Fruit fly (Drosophila melanogaster) whole organism, prepupa: ENCODE results near the gene Rpn3.

ENCODE experiments used
- Blimp-1 ChIP-seq: fragments of 200-800 bp; sonication (Bioruptor generic); optimal IDR thresholded peaks from 3 replicates; lab custom pipeline; 2017; ENCODE audit warnings: missing biosample characterization, missing genetic modification characterization, mild to moderate bottlenecking, moderate library complexity, missing genetic modification reagents
- CG10669 ChIP-seq: fragments of 200-800 bp; sonication (Bioruptor generic); optimal IDR thresholded peaks from 3 replicates; lab custom pipeline; 2018; ENCODE audit warnings: missing biosample characterization, mild to moderate bottlenecking, missing genetic modification characterization, moderate library complexity
- CG11294 ChIP-seq: fragments of 200-800 bp; sonication (Bioruptor generic); IDR thresholded peaks from 2 replicates; pipeline ENCODE4 v1.3.6; 2022; ENCODE audit warnings: missing biosample characterization, missing genetic modification characterization
- CG11762 ChIP-seq: fragments of 200-800 bp; sonication (Bioruptor generic); optimal IDR thresholded peaks from 3 replicates; lab custom pipeline; 2016; ENCODE audit warnings: missing biosample characterization, missing genetic modification characterization; ENCODE audit not compliant: insufficient read depth
- CG11902 ChIP-seq: fragments of 200-800 bp; sonication (Bioruptor generic); optimal IDR thresholded peaks from 3 replicates; lab custom pipeline; 2016; ENCODE audit warnings: missing biosample characterization, missing genetic modification characterization
- CG15336 ChIP-seq: fragments of 200-800 bp; sonication (Bioruptor generic); IDR thresholded peaks from 2 replicates; pipeline ENCODE4 v1.3.6; 2022; ENCODE audit warnings: missing biosample characterization, missing genetic modification characterization
- CG16779 ChIP-seq: fragments of 200-800 bp; sonication (Bioruptor generic); optimal IDR thresholded peaks from 3 replicates; lab custom pipeline; 2017; ENCODE audit warnings: missing biosample characterization, mild to moderate bottlenecking, missing genetic modification characterization
- CG3032 ChIP-seq: fragments of 200-800 bp; optimal IDR thresholded peaks from 2 replicates; lab custom pipeline; 2019; ENCODE audit warnings: missing biosample characterization, mild to moderate bottlenecking, missing genetic modification characterization, moderate library complexity
- CG31627 ChIP-seq: fragments of 200-800 bp; sonication (Bioruptor generic); optimal IDR thresholded peaks from 3 replicates; lab custom pipeline; 2016; ENCODE audit warnings: missing biosample characterization, missing genetic modification characterization
- CG32006 ChIP-seq: fragments of 200-800 bp; sonication (Bioruptor generic); optimal IDR thresholded peaks from 3 replicates; lab custom pipeline; 2017; ENCODE audit warnings: missing biosample characterization, mild to moderate bottlenecking, missing genetic modification characterization
- CG34406 ChIP-seq: fragments of 200-800 bp; sonication (Bioruptor generic); optimal IDR thresholded peaks from 3 replicates; lab custom pipeline; 2016; ENCODE audit warnings: missing biosample characterization, missing genetic modification characterization
- CG4318 ChIP-seq: fragments of 200-800 bp; sonication (Bioruptor generic); optimal IDR thresholded peaks from 3 replicates; lab custom pipeline; 2017; ENCODE audit warnings: missing biosample characterization, mild to moderate bottlenecking, missing genetic modification characterization
- CG6163 ChIP-seq: fragments of 200-800 bp; sonication (Bioruptor generic); IDR thresholded peaks from 3 replicates; pipeline ENCODE4 v1.3.6; 2022; ENCODE audit warnings: missing biosample characterization, missing genetic modification characterization
- CG6792 ChIP-seq: fragments of 200-800 bp; sonication (Bioruptor generic); optimal IDR thresholded peaks from 3 replicates; lab custom pipeline; 2016; ENCODE audit warnings: missing biosample characterization, missing genetic modification characterization
- CG6808 ChIP-seq: fragments of 200-800 bp; sonication (Bioruptor generic); optimal IDR thresholded peaks from 3 replicates; lab custom pipeline; 2017; ENCODE audit warnings: missing biosample characterization, missing genetic modification characterization, mild to moderate bottlenecking, moderate library complexity, missing genetic modification reagents
- CG6854 ChIP-seq: fragments of 200-800 bp; sonication (Bioruptor generic); optimal IDR thresholded peaks from 2 replicates; lab custom pipeline; 2017; ENCODE audit warnings: missing biosample characterization, mild to moderate bottlenecking, missing genetic modification characterization
- CG7368 ChIP-seq: fragments of 200-800 bp; sonication (Bioruptor generic); optimal IDR thresholded peaks from 3 replicates; lab custom pipeline; 2016; ENCODE audit warnings: missing biosample characterization, missing genetic modification characterization
- CG8119 ChIP-seq: fragments of 200-800 bp; sonication (Bioruptor generic); IDR thresholded peaks from 3 replicates; pipeline ENCODE4 v1.3.6; 2022; ENCODE audit warnings: missing biosample characterization, missing genetic modification characterization
- CG8319 ChIP-seq: fragments of 200-800 bp; sonication (Bioruptor generic); optimal IDR thresholded peaks from 3 replicates; lab custom pipeline; 2016; ENCODE audit warnings: missing biosample characterization, missing genetic modification characterization
- CG8632 ChIP-seq: fragments of 200-800 bp; sonication (Bioruptor generic); optimal IDR thresholded peaks from 3 replicates; lab custom pipeline; 2016; ENCODE audit warnings: missing biosample characterization, missing genetic modification characterization
- Eip75B ChIP-seq: fragments of 200-800 bp; sonication (Bioruptor generic); optimal IDR thresholded peaks from 3 replicates; lab custom pipeline; 2016; ENCODE audit warnings: missing biosample characterization, missing genetic modification characterization
- Eip78C ChIP-seq: fragments of 200-800 bp; sonication (Bioruptor generic); peaks from one replicate; lab custom pipeline; 2016; ENCODE audit warnings: missing biosample characterization, missing genetic modification characterization
- Eip93F ChIP-seq: fragments of 200-800 bp; sonication (Bioruptor generic); optimal IDR thresholded peaks from 2 replicates; lab custom pipeline; 2016; ENCODE audit warnings: missing biosample characterization, mild to moderate bottlenecking, missing genetic modification characterization
- Ets21C ChIP-seq: fragments of 200-800 bp; sonication (Bioruptor generic); optimal IDR thresholded peaks from 3 replicates; lab custom pipeline; 2016; ENCODE audit warnings: missing biosample characterization, missing genetic modification characterization
- Ets96B ChIP-seq: fragments of 200-800 bp; optimal IDR thresholded peaks from 2 replicates; lab custom pipeline; 2019; ENCODE audit warnings: missing biosample characterization, mild to moderate bottlenecking, missing genetic modification characterization, moderate library complexity
- Hr38 ChIP-seq: sonication (Bioruptor generic); optimal IDR thresholded peaks from 2 replicates; lab custom pipeline; 2016; ENCODE audit warnings: missing biosample characterization, missing genetic modification characterization
- Lpt ChIP-seq: fragments of 200-800 bp; sonication (Bioruptor generic); optimal IDR thresholded peaks from 3 replicates; lab custom pipeline; 2016; ENCODE audit warnings: missing biosample characterization, missing genetic modification characterization
- OdsH ChIP-seq: fragments of 200-800 bp; sonication (Bioruptor generic); optimal IDR thresholded peaks from 3 replicates; lab custom pipeline; 2016; ENCODE audit warnings: missing biosample characterization, missing genetic modification characterization
- Smox ChIP-seq: fragments of 200-800 bp; sonication (Bioruptor generic); optimal IDR thresholded peaks from 3 replicates; lab custom pipeline; 2016; ENCODE audit warnings: missing biosample characterization, missing genetic modification characterization
- Sox14 ChIP-seq: fragments of 200-800 bp; sonication (Bioruptor generic); optimal IDR thresholded peaks from 3 replicates; lab custom pipeline; 2016; ENCODE audit warnings: missing biosample characterization, missing genetic modification characterization
- achi ChIP-seq: fragments of 200-800 bp; sonication (Bioruptor generic); optimal IDR thresholded peaks from 3 replicates; lab custom pipeline; 2016; ENCODE audit warnings: missing biosample characterization, missing genetic modification characterization
- cyc ChIP-seq: fragments of 200-800 bp; sonication (Bioruptor generic); optimal IDR thresholded peaks from 3 replicates; lab custom pipeline; 2016; ENCODE audit warnings: missing biosample characterization, missing genetic modification characterization
- dac ChIP-seq: fragments of 200-800 bp; sonication (Bioruptor generic); optimal IDR thresholded peaks from 2 replicates; lab custom pipeline; 2017; ENCODE audit warnings: missing biosample characterization, mild to moderate bottlenecking, missing genetic modification characterization
- dsx ChIP-seq: fragments of 200-800 bp; optimal IDR thresholded peaks from 3 replicates; lab custom pipeline; 2019; ENCODE audit warnings: missing biosample characterization, mild to moderate bottlenecking, missing genetic modification characterization, moderate library complexity; ENCODE audit not compliant: poor library complexity, severe bottlenecking
- eg ChIP-seq: fragments of 200-800 bp; sonication (Bioruptor generic); IDR thresholded peaks from 3 replicates; pipeline ENCODE4 v1.3.6; 2022; ENCODE audit warnings: missing biosample characterization, missing genetic modification characterization
- esn ChIP-seq: fragments of 200-800 bp; sonication (Bioruptor generic); optimal IDR thresholded peaks from 2 replicates; lab custom pipeline; 2016; ENCODE audit warnings: missing biosample characterization, mild to moderate bottlenecking, missing genetic modification characterization, moderate library complexity
- lz ChIP-seq: fragments of 200-800 bp; sonication (Bioruptor generic); optimal IDR thresholded peaks from 3 replicates; lab custom pipeline; 2016; ENCODE audit warnings: missing biosample characterization, missing genetic modification characterization
- pdm3 ChIP-seq: fragments of 200-800 bp; sonication (Bioruptor generic); optimal IDR thresholded peaks from 3 replicates; lab custom pipeline; 2016; ENCODE audit warnings: missing biosample characterization, missing genetic modification characterization
- salr ChIP-seq, 2 experiments: fragments of 200-800 bp; sonication (Bioruptor generic); optimal IDR thresholded peaks; 3 replicates each; lab custom pipeline; 2016 to 2018; ENCODE audit warnings: missing biosample characterization in 2 of 2, missing genetic modification characterization in 2 of 2, mild to moderate bottlenecking in 1 of 2
- spab ChIP-seq: fragments of 200-800 bp; sonication (Bioruptor generic); optimal IDR thresholded peaks from 2 replicates; lab custom pipeline; 2017; ENCODE audit warnings: missing biosample characterization, mild to moderate bottlenecking, missing genetic modification characterization, missing genetic modification reagents
- ss ChIP-seq, 2 experiments: fragments of 200-800 bp; sonication (Bioruptor generic); optimal IDR thresholded peaks; 2 replicates in 1 of 2; 3 replicates in 1 of 2; lab custom pipeline; 2017 to 2018; ENCODE audit warnings: mild to moderate bottlenecking in 2 of 2, missing biosample characterization in 2 of 2, missing genetic modification characterization in 2 of 2, moderate library complexity in 1 of 2
- svp ChIP-seq: fragments of 200-800 bp; sonication (Bioruptor generic); peaks from one replicate; lab custom pipeline; 2016; ENCODE audit warnings: missing biosample characterization, missing genetic modification characterization
- vri ChIP-seq: fragments of 200-800 bp; sonication (Bioruptor generic); optimal IDR thresholded peaks from 3 replicates; lab custom pipeline; 2016; ENCODE audit warnings: missing biosample characterization, mild to moderate bottlenecking, missing genetic modification characterization

The Rpn3 gene

DNA sequence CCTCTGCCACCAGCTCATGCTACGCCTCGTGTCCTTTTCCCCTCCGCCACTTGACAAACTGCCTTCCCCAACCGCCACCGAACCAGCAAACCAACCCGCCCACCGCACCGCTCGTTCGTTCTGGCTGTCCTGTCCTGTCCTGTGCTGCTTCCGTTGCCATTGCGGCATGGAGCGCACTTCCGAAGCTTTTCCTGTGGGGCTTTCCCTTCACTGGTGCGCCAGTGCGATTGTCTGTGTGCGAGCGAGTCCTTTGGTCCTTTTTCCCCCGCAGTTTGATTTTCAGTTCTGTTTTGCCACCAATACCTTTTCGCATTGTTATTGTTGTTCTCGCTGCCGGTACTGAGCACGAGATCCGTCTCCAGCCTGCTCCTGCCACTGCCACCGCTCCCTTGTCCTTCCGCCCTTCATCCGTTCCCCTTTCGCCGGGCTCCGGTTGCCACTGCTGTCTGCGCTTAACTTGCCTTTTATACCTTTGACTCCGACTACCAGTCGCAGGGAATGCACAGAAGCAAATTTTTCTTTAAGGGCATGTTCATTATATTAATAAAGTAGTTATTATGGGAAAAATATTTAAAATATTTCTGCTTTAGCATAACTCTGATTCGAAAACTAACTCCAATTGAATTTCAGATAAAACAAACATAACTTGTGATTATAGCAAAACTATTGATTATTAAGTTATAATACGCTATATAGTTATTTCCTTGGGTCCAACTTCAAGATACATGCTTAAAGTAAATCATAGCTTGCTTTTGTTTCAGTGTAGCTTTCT lies 27.4 kb upstream of the Rpn3 start (continued):
- TF ChIP-seq CG7368 (no peak), CG11294 (GFP tag; lab: Robert Waterston, UW) (no peak; the same call in 1 of the 2 replicates), CG11762 (GFP tag; lab: Kevin White, UChicago) (peak; percentile 8), dac (GFP tag; lab: Kevin White, UChicago) (no peak), eg (GFP tag; lab: Robert Waterston, UW) (no peak), CG6854 (GFP tag; lab: Kevin White, UChicago) (no peak), vri (GFP tag; lab: Kevin White, UChicago) (peak; percentile 4), Eip78C (GFP tag; lab: Kevin White, UChicago) (peak; percentile 90), CG16779 (tag; lab: Kevin White, UChicago) (peak; percentile 10), Hr38 (GFP tag; lab: Kevin White, UChicago) (no peak), ss (GFP tag; optimal IDR thresholded peaks at IDR 0.05; lab: Kevin White, UChicago) (peak; percentile 27 to 71), CG3032 (tag; lab: Kevin White, UChicago) (peak; percentile 81), CG4318 (GFP tag; lab: Kevin White, UChicago) (peak; percentile 28), spab (GFP tag; lab: Kevin White, UChicago) (peak; percentile 71), lz (GFP tag; lab: Kevin White, UChicago) (peak; percentile 52), Eip75B (GFP tag; lab: Kevin White, UChicago) (peak; percentile 53), CG15336 (GFP tag; lab: Robert Waterston, UW) (no peak), CG6163 (GFP tag; lab: Robert Waterston, UW) (no peak), esn (GFP tag; lab: Kevin White, UChicago) (peak; percentile 62), CG11902 (peak; percentile 29), CG6808 (GFP tag; lab: Kevin White, UChicago) (peak; percentile 75), CG34406 (GFP tag; lab: Kevin White, UChicago) (peak; percentile 48), CG6792 (GFP tag; lab: Kevin White, UChicago) (peak; percentile 54), CG31627 (peak; percentile 42), salr (GFP tag; optimal IDR thresholded peaks at IDR 0.05; lab: Kevin White, UChicago) (peak; percentile 31 to 39), Lpt (no peak), Blimp-1 (GFP tag; lab: Kevin White, UChicago) (peak; percentile 30), CG8119 (GFP tag; lab: Robert Waterston, UW) (peak; percentile 57; the same call in 2 of the 3 replicates)

- no peak for TF ChIP-seq eg (GFP tag; lab: Robert Waterston, UW)
- TF ChIP-seq ss (GFP tag; optimal IDR thresholded peaks at IDR 0.05; lab: Kevin White, UChicago) = peak in 1 of 2 experiments; percentile 9
- no peak for TF ChIP-seq Ets21C
- TF ChIP-seq esn (GFP tag; lab: Kevin White, UChicago) = no peak
- TF ChIP-seq dsx (GFP tag; lab: Kevin White, UChicago) = peak; percentile 6
- TF ChIP-seq Sox14 = no peak
- no peak for TF ChIP-seq CG10669 (GFP tag; lab: Kevin White, UChicago)
Observed at dm6 chr2L:19024744-19025059, 26.9 kb upstream of the Rpn3 start.

DNA sequence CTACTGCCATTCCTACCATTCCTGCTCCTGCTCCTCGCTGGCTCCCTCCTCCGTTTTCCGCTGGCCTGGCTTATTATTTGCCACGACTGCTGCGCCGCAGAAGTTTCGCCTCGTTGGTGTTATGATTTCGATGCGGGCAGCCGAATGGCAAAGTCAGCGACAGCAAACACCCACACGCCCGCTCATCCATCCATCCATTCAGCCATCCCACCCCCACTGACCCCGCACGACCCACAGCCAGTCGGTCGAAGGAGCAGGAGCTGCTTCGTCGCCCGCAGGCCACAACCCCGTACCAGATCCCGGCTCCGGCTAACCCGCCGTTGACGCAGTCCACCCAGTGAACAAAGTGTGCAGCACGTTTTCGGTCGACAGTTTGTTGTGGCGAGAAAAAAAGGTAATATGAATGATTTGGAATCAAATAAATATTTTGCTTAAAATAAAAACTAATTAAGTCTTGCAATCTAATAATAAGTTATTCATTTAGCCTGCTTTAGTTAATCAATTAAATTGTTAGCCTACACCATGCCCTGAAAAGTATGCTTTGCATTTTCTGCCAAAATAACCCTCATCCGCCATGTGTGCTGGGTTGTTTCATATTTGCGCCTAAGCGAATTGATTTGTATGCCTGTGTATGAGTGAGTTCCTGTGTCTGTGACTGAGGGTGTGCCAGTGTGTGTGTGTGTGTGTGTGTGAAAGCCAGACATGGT lies 24.9 kb upstream of the Rpn3 start:
- TF ChIP-seq CG3032 (tag; lab: Kevin White, UChicago) (peak; percentile 70), Lpt (no peak), spab (GFP tag; lab: Kevin White, UChicago) (peak; percentile 64), salr (GFP tag; optimal IDR thresholded peaks at IDR 0.05; lab: Kevin White, UChicago) (peak; percentile 32), CG8319 (GFP tag; lab: Kevin White, UChicago) (no peak), eg (GFP tag; lab: Robert Waterston, UW) (0 out of 3 replicates have a peak, but pooled peaks have one; percentile 21), CG8119 (GFP tag; lab: Robert Waterston, UW) (peak; percentile 41; the same call in 1 of the 3 replicates), ss (GFP tag; optimal IDR thresholded peaks at IDR 0.05; lab: Kevin White, UChicago) (peak; percentile 20 to 74), CG15336 (GFP tag; lab: Robert Waterston, UW) (no peak), OdsH (GFP tag; lab: Kevin White, UChicago) (peak; percentile 35), CG6163 (GFP tag; lab: Robert Waterston, UW) (peak; percentile 27; the same call in 1 of the 3 replicates), Ets96B (peak; percentile 73), svp (peak; percentile 69), Eip75B (GFP tag; lab: Kevin White, UChicago) (peak; percentile 42), dsx (GFP tag; lab: Kevin White, UChicago) (peak; percentile 71), achi (peak; percentile 27), cyc (peak; percentile 9), CG32006 (GFP tag; lab: Kevin White, UChicago) (peak; percentile 55), CG8632 (GFP tag; lab: Kevin White, UChicago) (peak; percentile 43), vri (GFP tag; lab: Kevin White, UChicago) (no peak), Eip93F (GFP tag; lab: Kevin White, UChicago) (no peak), Hr38 (GFP tag; lab: Kevin White, UChicago) (no peak), Smox (GFP tag; lab: Kevin White, UChicago) (peak; percentile 44), pdm3 (GFP tag; lab: Kevin White, UChicago) (peak; percentile 58)
